Worm (Caenorhabditis elegans): Measurements from ENCODE around the gene mrp-6.

DNA sequence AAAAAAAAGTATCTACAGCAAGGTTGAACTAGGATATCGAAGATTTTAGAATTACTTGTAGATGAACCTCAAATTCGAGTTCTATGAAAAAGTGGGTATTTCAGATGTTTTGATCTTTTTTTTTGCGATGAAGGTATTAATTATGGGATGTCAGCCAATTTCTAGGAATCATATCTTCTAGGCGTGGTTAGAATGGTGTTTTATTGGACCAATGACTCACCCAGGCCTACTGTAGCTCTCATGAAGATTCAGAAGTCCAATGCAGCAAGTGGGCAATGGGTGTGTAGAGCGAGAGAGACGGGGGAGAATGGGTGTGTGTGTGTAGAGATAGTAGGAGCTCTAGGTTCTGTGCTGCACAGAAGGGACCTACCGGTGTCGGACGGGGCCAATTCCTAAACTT is 35.6 kb upstream of the mrp-6 start:
- no peak for TF ChIP-seq sea-2 (GFP tag; IDR thresholded peaks at IDR 0.05)
- TF ChIP-seq ets-4 (GFP tag; optimal IDR thresholded peaks at IDR 0.05): no peak
- TF ChIP-seq bed-1 (GFP tag; IDR thresholded peaks at IDR 0.05): no peak
- TF ChIP-seq ztf-25 (GFP tag; IDR thresholded peaks at IDR 0.05): no peak
- TF ChIP-seq mxl-1 (tag; optimal IDR thresholded peaks at IDR 0.05): no peak
- no peak for TF ChIP-seq B0261.1 (tag; optimal IDR thresholded peaks at IDR 0.05)
- no peak for TF ChIP-seq hmg-1.2 (GFP tag; IDR thresholded peaks at IDR 0.05)
- no peak for TF ChIP-seq unc-62 (GFP tag; optimal IDR thresholded peaks at IDR 0.05)
- TF ChIP-seq zim-3 (tag; optimal IDR thresholded peaks at IDR 0.05): no peak
- TF ChIP-seq lin-40 (tag; optimal IDR thresholded peaks at IDR 0.05): no peak
- no peak for TF ChIP-seq dox-1 (GFP tag; IDR thresholded peaks at IDR 0.05)
